Fruit fly (Drosophila melanogaster) whole organism, embryonic: ENCODE measurements around the gene yellow-e.

Source experiments
- ERR ChIP-seq: fragments of 200-800 bp; sonication (Bioruptor generic); optimal IDR thresholded peaks from 2 replicates; lab custom pipeline; 2016; ENCODE audit warnings: missing biosample characterization, missing genetic modification characterization
- sens ChIP-seq: fragments of 200-800 bp; sonication (Bioruptor generic); peaks from one replicate; lab custom pipeline; 2016; ENCODE audit warnings: missing biosample characterization, missing genetic modification characterization

DNA sequence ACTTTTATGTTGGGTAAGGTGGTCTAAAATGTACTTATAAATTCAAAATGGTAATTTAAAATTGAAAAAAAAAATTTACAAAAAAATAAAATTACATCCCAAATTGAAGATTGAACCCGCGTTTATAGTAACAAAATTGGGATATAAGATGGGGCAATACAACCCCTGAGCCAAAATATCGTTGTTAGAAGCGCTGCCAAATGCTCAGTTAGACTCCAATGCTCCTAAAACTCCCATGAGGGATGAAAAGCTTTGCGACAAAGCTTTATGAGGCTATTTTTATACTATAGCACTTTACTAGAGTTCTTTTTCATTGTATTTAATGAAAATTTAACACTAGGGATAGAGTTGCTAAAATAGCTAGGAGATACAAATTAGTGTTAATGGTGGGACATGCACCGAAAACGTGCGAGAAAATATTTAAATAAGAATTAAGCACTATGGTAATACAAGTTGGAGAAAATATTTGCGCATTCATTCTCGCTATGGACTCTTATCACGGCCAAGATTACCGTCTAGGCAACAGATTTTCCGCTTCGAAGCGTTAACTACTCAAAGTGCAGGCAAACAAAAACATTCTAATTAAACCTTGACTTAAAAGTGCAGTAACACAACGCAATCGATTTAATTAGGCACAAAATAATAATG lies 51.6 kb downstream of the yellow-e start:
- TF ChIP-seq ERR (GFP tag; lab: Kevin White, UChicago) (no peak), sens (GFP tag; lab: Kevin White, UChicago) (no peak)
